Worm (Caenorhabditis elegans) whole organism, L1 larva: ENCODE data around the gene F17C11.12.
A peak's percentile ranks its signal among the peaks of the same experiment; 100 is the strongest.

Source experiments
- blmp-1 ChIP-seq: fragments of 150-350 bp; optimal IDR thresholded peaks from 2 replicates; lab custom pipeline; 2014; ENCODE audit warnings: missing biosample characterization, missing genetic modification characterization
- ceh-8 ChIP-seq: fragments of 200-800 bp; sonication (Bioruptor generic); optimal IDR thresholded peaks from 2 replicates; lab custom pipeline; 2018; ENCODE audit warnings: mild to moderate bottlenecking, missing genetic modification characterization, moderate library complexity, missing compliant biosample characterization
- ceh-88 ChIP-seq: fragments of 200-800 bp; sonication (Bioruptor generic); IDR thresholded peaks from 2 replicates; pipeline ENCODE4 v1.3.6; 2022; ENCODE audit warnings: missing genetic modification characterization, missing compliant biosample characterization
- mep-1 ChIP-seq: fragments of 150-350 bp; optimal IDR thresholded peaks from 2 replicates; lab custom pipeline; 2014; ENCODE audit warnings: missing biosample characterization, missing genetic modification characterization
- nhr-11 ChIP-seq: fragments of 150-350 bp; optimal IDR thresholded peaks from 2 replicates; lab custom pipeline; 2014; ENCODE audit warnings: missing biosample characterization, missing genetic modification characterization
- nhr-47 ChIP-seq: sonication (generic microtip); optimal IDR thresholded peaks from 2 replicates; lab custom pipeline; 2016; ENCODE audit warnings: mild to moderate bottlenecking, missing genetic modification characterization, moderate library complexity, missing compliant biosample characterization
- nhr-90 ChIP-seq: sonication (generic microtip); optimal IDR thresholded peaks from 2 replicates; lab custom pipeline; 2016; ENCODE audit warnings: mild to moderate bottlenecking, missing genetic modification characterization, missing compliant biosample characterization; ENCODE audit not compliant: poor library complexity
- skn-1 ChIP-seq: fragments of 150-350 bp; optimal IDR thresholded peaks from 2 replicates; lab custom pipeline; 2014; ENCODE audit warnings: missing biosample characterization, missing genetic modification characterization
- unc-62 ChIP-seq: fragments of 150-350 bp; optimal IDR thresholded peaks from 2 replicates; lab custom pipeline; 2014; ENCODE audit warnings: missing biosample characterization, missing genetic modification reagents, missing genetic modification characterization
- ztf-11 ChIP-seq, 2 experiments: sonication (generic microtip); optimal IDR thresholded peaks; 2 replicates each; lab custom pipeline; 2016 to 2017; ENCODE audit warnings: missing genetic modification characterization in 2 of 2, missing biosample characterization in 1 of 2, missing compliant biosample characterization in 1 of 2

ce11 chrV:10938739-10939138 is 2.0 kb upstream of the F17C11.12 start, which contains the start of gene F17C11.11:
- TF ChIP-seq nhr-90 (tag; lab: Kevin White, UChicago) (no peak), unc-62 (no peak), nhr-11 (tag; lab: Kevin White, UChicago) (no peak), mep-1 (tag; lab: Kevin White, UChicago) (peak; percentile 3), nhr-47 (no peak), ztf-11 (tag; optimal IDR thresholded peaks at IDR 0.05; lab: Kevin White, UChicago) (no peak), ceh-8 (GFP tag; lab: Kevin White, UChicago) (no peak), ceh-88 (GFP tag; lab: Robert Waterston, UW) (no peak), blmp-1 (no peak), skn-1 (tag; lab: Kevin White, UChicago) (peak; percentile 72)
